Fruit fly (Drosophila melanogaster): Measurements from ENCODE around the gene Pdf.
A peak's percentile ranks its signal among the peaks of the same experiment; 100 is the strongest.

Gene Pdf

DNA sequence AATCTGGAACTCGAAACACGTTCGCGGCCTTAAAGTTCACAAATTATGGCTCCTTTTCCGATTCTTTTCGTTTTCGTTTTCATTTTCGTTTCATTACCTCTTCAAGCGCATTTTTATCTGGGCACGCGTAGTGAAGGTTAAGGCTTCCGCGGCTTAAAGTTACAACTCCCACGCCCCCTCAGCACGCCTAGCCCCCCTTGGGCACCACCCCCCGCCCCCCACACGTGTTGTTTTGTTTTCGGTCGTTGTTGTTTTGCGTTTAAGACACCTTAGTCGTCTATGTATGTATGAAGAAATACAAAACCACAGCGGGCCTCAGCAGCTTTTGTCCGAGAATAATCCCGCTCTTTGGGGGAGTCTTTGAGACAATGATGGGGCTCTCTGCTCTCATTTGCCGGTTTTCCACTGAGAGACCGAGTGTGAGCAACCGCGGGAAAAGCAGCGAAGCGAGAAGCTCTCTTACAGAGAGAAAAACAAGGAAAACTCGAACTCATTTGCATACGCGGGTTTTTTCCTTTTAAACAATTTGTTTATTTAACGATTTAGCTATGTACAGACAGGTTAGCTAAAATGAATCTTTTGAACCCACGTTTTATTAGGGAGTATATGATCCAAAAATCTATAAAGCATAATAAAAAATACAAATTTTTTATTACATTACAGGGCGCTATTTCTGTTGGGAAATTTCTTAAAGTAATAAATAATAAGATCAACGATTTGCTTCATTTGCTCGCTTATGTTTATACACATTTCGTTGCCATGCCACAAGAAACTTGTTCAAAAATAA is 6.4 kb upstream of the Pdf start (continued):
- TF ChIP-seq Dad (GFP tag; optimal IDR thresholded peaks at IDR 0.05) (no peak), CG31365 (tag; optimal IDR thresholded peaks at IDR 0.05) (no peak), Hmx (GFP tag; optimal IDR thresholded peaks at IDR 0.05) (no peak), Meics (GFP tag; optimal IDR thresholded peaks at IDR 0.05) (peak; percentile 53), Adf1 (GFP tag; IDR thresholded peaks at IDR 0.05) (no peak), CG12219 (GFP tag; optimal IDR thresholded peaks at IDR 0.05) (no peak), crp (GFP tag; optimal IDR thresholded peaks at IDR 0.05) (no peak), CG30020 (tag; optimal IDR thresholded peaks at IDR 0.05) (no peak), lov (optimal IDR thresholded peaks at IDR 0.05) (no peak), lov (GFP tag; IDR thresholded peaks at IDR 0.05) (no peak), chif (GFP tag; optimal IDR thresholded peaks at IDR 0.05) (no peak), CG12942 (GFP tag; optimal IDR thresholded peaks at IDR 0.05) (no peak), ro (GFP tag; IDR thresholded peaks at IDR 0.05) (no peak), CG12391 (tag; optimal IDR thresholded peaks at IDR 0.05) (no peak), inv (GFP tag; IDR thresholded peaks at IDR 0.05; ENCODE audit: partially characterized antibody) (no peak), wdn (GFP tag; IDR thresholded peaks at IDR 0.05) (no peak), Asciz (GFP tag; optimal IDR thresholded peaks at IDR 0.05) (peak; percentile 26), NfI (GFP tag; optimal IDR thresholded peaks at IDR 0.05) (no peak), Pdp1 (GFP tag; optimal IDR thresholded peaks at IDR 0.05) (peak in 1 of 2 experiments; percentile 29), Lhr (GFP tag; optimal IDR thresholded peaks at IDR 0.05) (no peak), CG4854 (GFP tag; optimal IDR thresholded peaks at IDR 0.05) (no peak), CG4617 (GFP tag; optimal IDR thresholded peaks at IDR 0.05; ENCODE audit: borderline replicate concordance) (no peak), CG9215 (GFP tag; IDR thresholded peaks at IDR 0.05) (no peak), phol (tag; optimal IDR thresholded peaks at IDR 0.05) (peak; percentile 26), scrt (GFP tag; optimal IDR thresholded peaks at IDR 0.05) (no peak), CG1832 (GFP tag; optimal IDR thresholded peaks at IDR 0.05) (no peak), CG34224 (GFP tag; IDR thresholded peaks at IDR 0.05; ENCODE audit: partially characterized antibody) (0 out of 3 replicates have a peak, but pooled peaks have one; percentile 15), GATAe (GFP tag; conservative IDR thresholded peaks at IDR 0.05) (no peak), C15 (GFP tag; IDR thresholded peaks at IDR 0.05) (no peak), CG13123 (GFP tag; optimal IDR thresholded peaks at IDR 0.05) (no peak), Ets65A (GFP tag) (no peak), dimm (GFP tag; IDR thresholded peaks at IDR 0.05) (no peak), Rx (GFP tag; IDR thresholded peaks at IDR 0.05) (no peak), Bteb2 (GFP tag; optimal IDR thresholded peaks at IDR 0.05) (no peak), CG7786 (GFP tag; optimal IDR thresholded peaks at IDR 0.05) (no peak), jing (GFP tag; optimal IDR thresholded peaks at IDR 0.05) (no peak), CG18764 (GFP tag; optimal IDR thresholded peaks at IDR 0.05) (no peak), so (GFP tag; IDR thresholded peaks at IDR 0.05) (no peak), Dll (GFP tag; IDR thresholded peaks at IDR 0.05; ENCODE audit: partially characterized antibody) (no peak), Kr (GFP tag; optimal IDR thresholded peaks at IDR 0.05) (no peak), CG32532 (GFP tag; IDR thresholded peaks at IDR 0.05) (peak; percentile 64; the same call in 1 of the 2 replicates), bigmax (GFP tag; optimal IDR thresholded peaks at IDR 0.05) (no peak), CG1647 (GFP tag; optimal IDR thresholded peaks at IDR 0.05) (no peak), usp (GFP tag; optimal IDR thresholded peaks at IDR 0.05) (no peak), Sox100B (GFP tag; optimal IDR thresholded peaks at IDR 0.05) (peak; percentile 40), pzg (GFP tag; optimal IDR thresholded peaks at IDR 0.05) (no peak), nom (GFP tag; optimal IDR thresholded peaks at IDR 0.05) (no peak), CG3281 (GFP tag; optimal IDR thresholded peaks at IDR 0.05) (peak; percentile 47), Opbp (GFP tag; IDR thresholded peaks at IDR 0.05; ENCODE audit: partially characterized antibody) (no peak), Dfd (GFP tag; optimal IDR thresholded peaks at IDR 0.05) (no peak)

Measured in whole organism, embryonic.